Worm (Caenorhabditis elegans) whole organism, late embryonic: ENCODE results near the gene tsct-1.

Experiments used
- ahr-1 ChIP-seq: sonication (generic microtip); optimal IDR thresholded peaks from 2 replicates; lab custom pipeline; 2016; ENCODE audit warnings: missing genetic modification characterization, missing compliant biosample characterization
- ceh-45 ChIP-seq: fragments of 200-800 bp; sonication (Bioruptor generic); IDR thresholded peaks from 2 replicates; pipeline ENCODE4 v1.3.6; 2022; ENCODE audit warnings: missing genetic modification reagents, missing genetic modification characterization, missing compliant biosample characterization
- ceh-48 ChIP-seq: sonication (generic microtip); optimal IDR thresholded peaks from 2 replicates; lab custom pipeline; 2016; ENCODE audit warnings: missing genetic modification characterization, inconsistent platforms, missing compliant biosample characterization
- fkh-10 ChIP-seq: fragments of 150-350 bp; optimal IDR thresholded peaks from 2 replicates; lab custom pipeline; 2014; ENCODE audit warnings: missing biosample characterization, missing genetic modification reagents, missing genetic modification characterization
- pha-4 ChIP-seq: fragments of 150-350 bp; optimal IDR thresholded peaks from 2 replicates; lab custom pipeline; 2018; ENCODE audit warnings: missing biosample characterization, missing genetic modification reagents, missing genetic modification characterization
- pqm-1 ChIP-seq: sonication (generic microtip); optimal IDR thresholded peaks from 2 replicates; lab custom pipeline; 2016; ENCODE audit warnings: missing genetic modification characterization, missing compliant biosample characterization
- sdc-2 ChIP-seq: sonication (generic microtip); optimal IDR thresholded peaks from 2 replicates; lab custom pipeline; 2016; ENCODE audit warnings: missing genotype, missing genetic modification characterization, missing compliant biosample characterization
- tbx-2 ChIP-seq: sonication (generic microtip); optimal IDR thresholded peaks from 2 replicates; lab custom pipeline; 2016; ENCODE audit warnings: missing genetic modification characterization, missing compliant biosample characterization

ce11 chrX:12407297-12407696, 26.6 kb upstream of the tsct-1 start:
- TF ChIP-seq pha-4 (no peak), ceh-45 (GFP tag; lab: Robert Waterston, UW) (no peak), ahr-1 (tag; lab: Kevin White, UChicago) (no peak), fkh-10 (peak; percentile 19), sdc-2 (tag; lab: Kevin White, UChicago) (peak; percentile 8), tbx-2 (peak; percentile 47), ceh-48 (no peak), pqm-1 (no peak)
